Fruit fly (Drosophila melanogaster): ENCODE results near the gene mthl12.

mthl12 gene

dm6 chr3R:13403032-13403459 is 49.6 kb downstream of the mthl12 start, which contains the start of gene Dpm3:
Gene Dpm3 (minus strand): TSS chr3R:13403051.
- TF ChIP-seq insv (optimal IDR thresholded peaks at IDR 0.05) (no peak), Sin3A (optimal IDR thresholded peaks at IDR 0.05) (no peak), Myc (optimal IDR thresholded peaks at IDR 0.05) (no peak), ttk (optimal IDR thresholded peaks at IDR 0.05) (no peak), h (optimal IDR thresholded peaks at IDR 0.05) (no peak), psq (optimal IDR thresholded peaks at IDR 0.05) (no peak)
